Fruit fly (Drosophila melanogaster) whole organism, wandering third instar larva: ENCODE measurements around the gene ttk.

ENCODE experiments used
- CG32264 ChIP-seq: fragments of 200-800 bp; sonication (Bioruptor generic); optimal IDR thresholded peaks from 2 replicates; lab custom pipeline; 2016; ENCODE audit warnings: missing biosample characterization, missing genetic modification characterization
- CG9705 ChIP-seq: fragments of 200-800 bp; sonication (Bioruptor generic); optimal IDR thresholded peaks from 2 replicates; lab custom pipeline; 2018; ENCODE audit warnings: missing biosample characterization, mild to moderate bottlenecking, missing genetic modification characterization
- Dfd ChIP-seq: fragments of >200 bp; optimal IDR thresholded peaks from 2 replicates; lab custom pipeline; 2017; ENCODE audit warnings: missing biosample characterization, missing genetic modification characterization
- h ChIP-seq: fragments of 200-800 bp; sonication (Bioruptor generic); optimal IDR thresholded peaks from 3 replicates; lab custom pipeline; 2016; ENCODE audit warnings: missing biosample characterization, mild to moderate bottlenecking, missing genetic modification characterization
- psq ChIP-seq: fragments of 200-800 bp; sonication (Bioruptor generic); optimal IDR thresholded peaks from 3 replicates; lab custom pipeline; 2017; ENCODE audit warnings: missing biosample characterization, mild to moderate bottlenecking, missing genetic modification characterization, moderate library complexity
- tai ChIP-seq: sonication (Bioruptor generic); optimal IDR thresholded peaks from 2 replicates; lab custom pipeline; 2016; ENCODE audit warnings: missing biosample characterization, missing genetic modification characterization
- usp ChIP-seq: fragments of >200 bp; optimal IDR thresholded peaks from 2 replicates; lab custom pipeline; 2017; ENCODE audit warnings: missing biosample characterization, missing genetic modification characterization

dm6 chr3R:31712585-31712984 is 1.1 kb upstream of the ttk start:
- TF ChIP-seq tai (no peak), Dfd (GFP tag; lab: Kevin White, UChicago) (no peak), CG9705 (GFP tag; lab: Kevin White, UChicago) (no peak), h (no peak), usp (GFP tag; lab: Kevin White, UChicago) (no peak), psq (no peak), CG32264 (GFP tag; lab: Kevin White, UChicago) (no peak)
